Fruit fly (Drosophila melanogaster): Measurements from ENCODE around the gene CG32024.

CG32024 gene

DNA sequence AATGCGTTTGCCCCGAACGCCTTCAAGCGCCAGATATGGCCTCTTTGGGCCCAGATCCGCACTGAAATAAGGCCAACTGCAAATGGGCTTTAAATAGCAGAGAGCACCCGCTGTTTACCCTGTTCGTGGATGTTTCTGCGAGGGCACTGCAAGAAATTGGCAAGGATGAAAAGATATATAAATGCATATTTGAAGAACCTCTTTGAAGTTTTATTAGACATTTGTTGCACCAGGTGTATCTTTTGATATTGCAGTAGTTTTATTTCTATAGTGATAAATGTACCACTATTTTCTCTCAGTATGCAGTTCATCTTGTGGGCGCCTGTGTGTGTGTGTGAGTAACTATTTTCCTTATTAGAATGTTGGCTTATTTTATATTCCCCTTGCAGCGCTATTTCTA, 6.1 kb downstream of the CG32024 start (continued):
- TF ChIP-seq Elba2 (GFP tag; optimal IDR thresholded peaks at IDR 0.05) (no peak), grn (GFP tag; optimal IDR thresholded peaks at IDR 0.05) (no peak)

DNA sequence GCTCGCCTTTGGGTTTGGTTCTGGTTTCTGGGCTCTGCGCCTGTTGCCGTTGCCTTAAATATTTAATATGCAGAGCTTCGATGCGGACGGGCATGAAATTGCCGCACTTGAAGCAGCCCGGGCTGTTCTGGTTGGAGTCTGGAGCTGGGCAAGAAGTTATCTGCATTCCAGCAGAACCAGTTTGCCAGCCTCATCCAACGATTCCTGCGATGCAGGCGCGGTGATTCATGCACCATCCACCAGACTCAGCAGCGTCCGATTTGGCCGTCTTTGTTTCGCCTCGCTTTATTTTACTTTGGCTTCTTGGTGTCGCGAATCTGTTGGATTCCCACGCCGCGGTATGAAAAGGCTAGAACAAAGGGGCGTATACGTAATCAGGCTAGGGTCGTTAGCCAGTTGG, 12.0 kb downstream of the CG32024 start:
- TF ChIP-seq Ets65A (GFP tag) (peak; percentile 72), Usf (GFP tag; optimal IDR thresholded peaks at IDR 0.05) (no peak), inv (GFP tag; IDR thresholded peaks at IDR 0.05; ENCODE audit: partially characterized antibody) (peak; percentile 16; the same call in 1 of the 2 replicates)

DNA sequence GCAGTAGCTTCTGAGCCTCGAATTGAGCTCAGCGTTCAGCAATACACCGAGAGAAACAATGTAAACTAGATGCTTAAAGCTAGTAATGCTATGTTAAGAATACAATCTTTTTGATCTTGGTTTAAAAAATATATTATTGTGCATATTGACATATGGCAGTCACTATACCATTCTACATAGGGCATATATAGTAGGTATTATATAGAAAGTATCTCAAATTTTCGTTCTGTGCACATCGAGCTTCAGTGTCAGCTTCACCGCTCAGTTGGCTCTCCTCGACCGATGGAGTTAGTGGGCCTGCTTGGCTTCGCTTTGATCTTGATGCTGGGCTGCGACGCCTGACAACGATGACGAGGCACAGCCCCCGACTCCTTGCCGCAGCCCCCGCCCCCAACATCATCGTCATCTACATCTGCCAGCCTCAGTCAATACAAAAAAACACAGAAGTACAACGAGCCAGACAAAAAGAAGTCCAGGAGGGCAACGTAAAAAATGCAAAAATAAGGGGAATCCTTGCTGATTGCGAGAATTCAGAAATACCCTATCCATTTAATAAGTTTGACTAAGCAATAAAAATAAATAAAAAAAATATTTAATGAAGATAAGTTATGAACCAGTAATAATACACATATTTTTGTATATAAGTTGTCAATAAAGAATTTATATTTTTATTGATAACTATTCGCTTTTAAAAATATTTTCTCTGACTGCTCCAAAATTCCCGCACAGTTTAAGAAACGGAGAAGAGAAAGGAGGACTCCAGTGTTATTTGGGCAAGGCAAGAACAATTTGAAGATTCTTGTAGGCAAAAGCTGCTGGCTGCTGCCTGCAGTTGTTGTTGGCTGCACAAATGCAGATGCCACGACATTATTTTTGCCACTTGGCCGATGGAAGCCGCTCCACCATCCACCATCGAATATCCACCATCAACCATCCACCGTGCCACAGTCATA, 14.6 kb downstream of the CG32024 start:
- TF ChIP-seq CG18262 (tag; optimal IDR thresholded peaks at IDR 0.05), result no peak
- no peak for TF ChIP-seq seq (GFP tag; IDR thresholded peaks at IDR 0.05)
- TF ChIP-seq CG7357 (GFP tag; IDR thresholded peaks at IDR 0.05), result no peak
- TF ChIP-seq nom (GFP tag; optimal IDR thresholded peaks at IDR 0.05), result peak; percentile 89
- no peak for TF ChIP-seq Lhr (GFP tag; optimal IDR thresholded peaks at IDR 0.05)
- no peak for TF ChIP-seq tll (GFP tag; optimal IDR thresholded peaks at IDR 0.05)
- peak; percentile 80 for TF ChIP-seq corto (GFP tag; optimal IDR thresholded peaks at IDR 0.05)
- no peak for TF ChIP-seq NFAT (GFP tag; IDR thresholded peaks at IDR 0.05)
- TF ChIP-seq sens (GFP tag), result peak; percentile 69
- TF ChIP-seq Med (GFP tag), result peak; percentile 9
- no peak for TF ChIP-seq Ada2b (GFP tag; IDR thresholded peaks at IDR 0.05)
- TF ChIP-seq lbe (GFP tag; optimal IDR thresholded peaks at IDR 0.05), result peak; percentile 85
- no peak for TF ChIP-seq Oli (tag; optimal IDR thresholded peaks at IDR 0.05)
- peak; percentile 17 to 71 for TF ChIP-seq bsh (GFP tag; optimal IDR thresholded peaks at IDR 0.05)
- peak; percentile 29; the same call in 1 of the 3 replicates for TF ChIP-seq row (GFP tag; IDR thresholded peaks at IDR 0.05)
- peak; percentile 26 for TF ChIP-seq Ets65A (GFP tag)
- no peak for TF ChIP-seq CG8944 (GFP tag; optimal IDR thresholded peaks at IDR 0.05)
- TF ChIP-seq MBD-R2 (GFP tag; IDR thresholded peaks at IDR 0.05), result no peak
- peak; percentile 45; the same call in 1 of the 2 replicates for TF ChIP-seq Xrp1 (GFP tag; IDR thresholded peaks at IDR 0.05)
- peak; percentile 13 for TF ChIP-seq dmrt11E (tag; optimal IDR thresholded peaks at IDR 0.05)
- TF ChIP-seq knrl (GFP tag; IDR thresholded peaks at IDR 0.05; ENCODE audit: partially characterized antibody), result no peak
- TF ChIP-seq Drgx (GFP tag; IDR thresholded peaks at IDR 0.05), result peak; percentile 85
- no peak for TF ChIP-seq Oaz (GFP tag; IDR thresholded peaks at IDR 0.05)
- 0 out of 3 replicates have a peak, but pooled peaks have one; percentile 15 for TF ChIP-seq CG11093 (GFP tag; IDR thresholded peaks at IDR 0.05)
- no peak for TF ChIP-seq bbx (GFP tag; IDR thresholded peaks at IDR 0.05; ENCODE audit: partially characterized antibody)
- no peak for TF ChIP-seq sc (optimal IDR thresholded peaks at IDR 0.05)
- no peak for TF ChIP-seq sc (GFP tag; optimal IDR thresholded peaks at IDR 0.05)
- no peak for TF ChIP-seq chm (GFP tag; IDR thresholded peaks at IDR 0.05)

DNA sequence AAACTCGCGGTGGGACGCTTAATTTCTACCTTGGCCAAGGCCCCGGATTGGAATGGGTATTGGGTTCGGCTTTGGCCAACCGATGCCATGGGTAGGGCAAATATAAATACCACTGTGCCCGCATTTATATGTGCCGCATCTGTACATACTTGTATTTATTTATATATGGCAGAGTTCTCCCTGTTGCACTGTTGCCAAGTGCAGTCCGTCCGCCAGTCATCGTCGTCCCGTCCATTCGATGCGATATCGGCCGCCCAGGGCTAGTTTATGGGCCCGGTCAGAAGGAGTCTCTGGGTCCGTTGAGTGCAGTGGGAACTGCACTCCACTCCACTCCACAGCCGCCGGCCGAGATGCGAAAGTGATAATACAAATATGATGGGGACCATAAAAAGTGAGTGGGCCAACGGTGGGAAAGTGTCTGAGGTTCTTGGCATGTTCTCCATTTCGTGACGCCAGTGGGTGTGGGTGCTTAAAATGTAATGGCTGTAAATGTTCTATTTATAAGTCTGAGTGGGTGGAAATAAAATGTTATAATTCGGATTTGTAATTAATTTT, 15.6 kb downstream of the CG32024 start:
- no peak for TF ChIP-seq ab (GFP tag; optimal IDR thresholded peaks at IDR 0.05)
- 0 out of 3 replicates have a peak, but pooled peaks have one; percentile 29 for TF ChIP-seq CG11456 (GFP tag; IDR thresholded peaks at IDR 0.05)
- no peak for TF ChIP-seq E2f1 (GFP tag; IDR thresholded peaks at IDR 0.05)
- TF ChIP-seq Max (GFP tag; optimal IDR thresholded peaks at IDR 0.05), result no peak
- peak; percentile 36 for TF ChIP-seq Med (GFP tag)
- peak; percentile 14 for TF ChIP-seq Ets65A (GFP tag)
- TF ChIP-seq CG15269 (tag; optimal IDR thresholded peaks at IDR 0.05), result no peak
- no peak for TF ChIP-seq crc (GFP tag; optimal IDR thresholded peaks at IDR 0.05)

Measured in whole organism, embryonic.